Worm (Caenorhabditis elegans) whole organism, L3 larva: ENCODE results near the gene EEED8.13.

Experiments used
- ZK546.5 ChIP-seq: sonication (generic microtip); optimal IDR thresholded peaks from 2 replicates; lab custom pipeline; 2017; ENCODE audit warnings: missing biosample characterization, missing genetic modification characterization
- ama-1 ChIP-seq: fragments of 150-350 bp; optimal IDR thresholded peaks from 2 replicates; lab custom pipeline; 2018
- fkh-10 ChIP-seq: sonication (generic microtip); optimal IDR thresholded peaks from 2 replicates; lab custom pipeline; 2017; ENCODE audit warnings: missing biosample characterization, missing genetic modification reagents, missing genetic modification characterization
- lin-39 ChIP-seq: fragments of 150-350 bp; optimal IDR thresholded peaks from 2 replicates; lab custom pipeline; 2018; ENCODE audit warnings: missing biosample characterization, missing genetic modification reagents, missing genetic modification characterization
- nhr-11 ChIP-seq: fragments of 150-350 bp; optimal IDR thresholded peaks from 2 replicates; lab custom pipeline; 2014; ENCODE audit warnings: missing biosample characterization, missing genetic modification characterization
- nhr-28 ChIP-seq: fragments of 150-350 bp; optimal IDR thresholded peaks from 2 replicates; lab custom pipeline; 2014; ENCODE audit warnings: missing biosample characterization, missing genetic modification characterization
- nhr-76 ChIP-seq: fragments of 150-350 bp; sonication (generic microtip); optimal IDR thresholded peaks from 5 replicates; lab custom pipeline; 2014; ENCODE audit warnings: missing biosample characterization, missing genetic modification characterization
- nhr-77 ChIP-seq: fragments of 150-350 bp; optimal IDR thresholded peaks from 2 replicates; lab custom pipeline; 2014; ENCODE audit warnings: missing biosample characterization, missing genetic modification characterization
- pha-4 ChIP-seq: fragments of 150-350 bp; optimal IDR thresholded peaks from 2 replicates; lab custom pipeline; 2014; ENCODE audit warnings: missing biosample characterization, missing genetic modification reagents, missing genetic modification characterization
- pqm-1 ChIP-seq: fragments of 150-350 bp; optimal IDR thresholded peaks from 2 replicates; lab custom pipeline; 2017; ENCODE audit warnings: missing biosample characterization, missing genetic modification characterization, inconsistent platforms
- skn-1 ChIP-seq: fragments of 150-350 bp; optimal IDR thresholded peaks from 2 replicates; lab custom pipeline; 2014; ENCODE audit warnings: missing biosample characterization, missing genetic modification characterization
- zag-1 ChIP-seq: fragments of 150-350 bp; optimal IDR thresholded peaks from 2 replicates; lab custom pipeline; 2014; ENCODE audit warnings: missing biosample characterization, missing genetic modification characterization

DNA sequence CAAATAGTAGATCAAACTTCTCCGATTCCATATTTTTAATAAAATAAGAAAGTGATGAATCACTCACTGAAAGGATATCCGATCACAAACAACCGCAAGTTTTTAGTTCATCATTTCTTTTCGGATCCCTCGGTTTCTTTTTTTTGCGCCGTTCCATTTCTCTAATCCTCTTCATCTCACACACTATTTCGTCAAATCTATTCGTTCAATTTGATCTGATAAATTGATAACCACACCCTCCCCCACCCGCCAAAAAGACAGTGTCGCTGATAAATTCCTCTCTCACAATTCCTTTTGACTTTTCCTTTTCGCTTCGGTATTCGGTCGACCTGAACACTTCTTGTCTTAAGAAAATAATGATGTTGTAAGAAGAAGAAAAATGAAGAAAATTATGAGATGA is 47.2 kb upstream of the EEED8.13 start:
- TF ChIP-seq nhr-28 (no peak), skn-1 (tag; lab: Kevin White, UChicago) (no peak), pha-4 (tag; lab: Kevin White, UChicago) (no peak), nhr-77 (tag; lab: Kevin White, UChicago) (no peak), zag-1 (no peak), fkh-10 (GFP tag; lab: Kevin White, UChicago) (no peak), ZK546.5 (tag; lab: Kevin White, UChicago) (no peak), nhr-11 (no peak), nhr-76 (tag; lab: Kevin White, UChicago) (no peak), ama-1 (no peak), pqm-1 (tag; lab: Kevin White, UChicago) (no peak), lin-39 (tag; lab: Kevin White, UChicago) (no peak)
